Worm (Caenorhabditis elegans) whole organism, young adult: Measurements from ENCODE around the gene par-2.
A peak's percentile ranks its signal among the peaks of the same experiment; 100 is the strongest.

ENCODE experiments used
- B0019.2 ChIP-seq: fragments of 200-800 bp; sonication (Bioruptor generic); conservative IDR thresholded peaks from 2 replicates; pipeline ENCODE4 v1.3.6; 2022; ENCODE audit warnings: missing genetic modification reagents, missing genetic modification characterization, missing compliant biosample characterization
- B0035.1 ChIP-seq: sonication (generic microtip); optimal IDR thresholded peaks from 2 replicates; lab custom pipeline; 2016; ENCODE audit warnings: missing genetic modification characterization, mild to moderate bottlenecking, missing compliant biosample characterization, missing genotype, missing genetic modification reagents
- B0336.3 ChIP-seq: fragments of 200-800 bp; sonication (Bioruptor generic); IDR thresholded peaks from 2 replicates; pipeline ENCODE4 v1.3.6; 2022; ENCODE audit warnings: missing genetic modification characterization, missing compliant biosample characterization
- F10E7.11 ChIP-seq: sonication (generic microtip); optimal IDR thresholded peaks from 2 replicates; lab custom pipeline; 2017; ENCODE audit warnings: mild to moderate bottlenecking, missing genetic modification characterization, moderate library complexity, missing compliant biosample characterization
- F33H1.4 ChIP-seq: fragments of 200-800 bp; sonication (Bioruptor generic); IDR thresholded peaks from 2 replicates; pipeline ENCODE4 v1.3.6; 2022; ENCODE audit warnings: missing genetic modification reagents, missing genetic modification characterization, missing compliant biosample characterization
- F55B11.4 ChIP-seq: sonication (generic microtip); optimal IDR thresholded peaks from 2 replicates; lab custom pipeline; 2016; ENCODE audit warnings: missing compliant biosample characterization, missing genetic modification characterization, borderline replicate concordance; ENCODE audit not compliant: insufficient read depth
- K11D2.4 ChIP-seq: fragments of 200-800 bp; sonication (Bioruptor generic); IDR thresholded peaks from 2 replicates; pipeline ENCODE4 v1.3.6; 2022; ENCODE audit warnings: missing genetic modification reagents, missing genetic modification characterization, missing compliant biosample characterization
- T26A5.8 ChIP-seq: sonication (generic microtip); optimal IDR thresholded peaks from 2 replicates; lab custom pipeline; 2016; ENCODE audit warnings: missing genetic modification characterization, missing compliant biosample characterization
- Y53G8AR.9 ChIP-seq: fragments of 200-800 bp; sonication (Bioruptor generic); conservative IDR thresholded peaks from 2 replicates; pipeline ENCODE4 v1.3.6; 2022; ENCODE audit warnings: missing genetic modification reagents, missing genetic modification characterization, missing compliant biosample characterization
- Y56A3A.18 ChIP-seq: fragments of 200-800 bp; sonication (Bioruptor generic); IDR thresholded peaks from 2 replicates; pipeline ENCODE4 v1.3.6; 2022; ENCODE audit warnings: missing genetic modification reagents, missing genetic modification characterization, missing compliant biosample characterization
- ama-1 ChIP-seq, 3 experiments: fragments of 150-350 bp in 1 of 3; sonication (generic microtip) in 2 of 3; optimal IDR thresholded peaks; 2 replicates each; lab custom pipeline; 2014 to 2018; ENCODE audit warnings: missing biosample characterization in 2 of 3, missing genetic modification characterization in 2 of 3, missing genetic modification reagents in 2 of 3
- aptf-2 ChIP-seq: fragments of 200-800 bp; sonication (Bioruptor generic); conservative IDR thresholded peaks from 2 replicates; pipeline ENCODE4 v1.3.6; 2022; ENCODE audit warnings: missing genetic modification reagents, missing genetic modification characterization, missing compliant biosample characterization
- atf-7 ChIP-seq: sonication (generic microtip); optimal IDR thresholded peaks from 2 replicates; lab custom pipeline; 2017; ENCODE audit warnings: mild to moderate bottlenecking, missing genetic modification characterization, missing compliant biosample characterization
- attf-5 ChIP-seq: fragments of 200-800 bp; sonication (Bioruptor generic); optimal IDR thresholded peaks from 2 replicates; lab custom pipeline; 2018; ENCODE audit warnings: mild to moderate bottlenecking, missing genetic modification characterization, missing compliant biosample characterization
- cebp-1 ChIP-seq, 2 experiments: fragments of 200-800 bp in 1 of 2; sonication (Bioruptor generic) in 1 of 2; sonication (generic microtip) in 1 of 2; IDR thresholded peaks in 1 of 2; optimal IDR thresholded peaks in 1 of 2; 2 replicates each; pipeline versions ENCODE4 v1.3.6 to Lab custom; 2017 to 2022; ENCODE audit warnings: missing compliant biosample characterization in 2 of 2, missing genetic modification characterization in 2 of 2, mild to moderate bottlenecking in 1 of 2, missing genetic modification reagents in 1 of 2, moderate library complexity in 1 of 2
- ceh-100 ChIP-seq: fragments of 200-800 bp; sonication (Bioruptor generic); IDR thresholded peaks from 2 replicates; pipeline ENCODE4 v1.3.6; 2022; ENCODE audit warnings: missing genetic modification reagents, missing genetic modification characterization, missing compliant biosample characterization
- ceh-27 ChIP-seq: fragments of 200-800 bp; sonication (Bioruptor generic); optimal IDR thresholded peaks from 2 replicates; lab custom pipeline; 2018; ENCODE audit warnings: mild to moderate bottlenecking, missing genetic modification characterization, moderate library complexity, missing compliant biosample characterization
- dpl-1 ChIP-seq: fragments of 150-350 bp; optimal IDR thresholded peaks from 2 replicates; lab custom pipeline; 2014; ENCODE audit warnings: missing biosample characterization, missing genetic modification reagents, missing genetic modification characterization
- egl-44 ChIP-seq: fragments of 200-800 bp; sonication (Bioruptor generic); IDR thresholded peaks from 2 replicates; pipeline ENCODE4 v1.3.6; 2022; ENCODE audit warnings: missing genetic modification reagents, missing genetic modification characterization, missing compliant biosample characterization
- egrh-3 ChIP-seq: fragments of 200-800 bp; sonication (Bioruptor generic); IDR thresholded peaks from 2 replicates; pipeline ENCODE4 v1.3.6; 2022; ENCODE audit warnings: missing genetic modification reagents, missing genetic modification characterization, missing compliant biosample characterization
- ekl-4 ChIP-seq: fragments of 200-800 bp; sonication (Bioruptor generic); IDR thresholded peaks from 2 replicates; pipeline ENCODE4 v1.3.6; 2022; ENCODE audit warnings: missing genetic modification reagents, missing genetic modification characterization, missing compliant biosample characterization
- him-1 ChIP-seq: sonication (generic microtip); optimal IDR thresholded peaks from 2 replicates; lab custom pipeline; 2016; ENCODE audit warnings: missing genotype, missing genetic modification reagents, missing genetic modification characterization, missing compliant biosample characterization
- hlh-12 ChIP-seq: sonication (generic microtip); optimal IDR thresholded peaks from 2 replicates; lab custom pipeline; 2016; ENCODE audit warnings: missing genetic modification characterization, missing compliant biosample characterization
- let-526 ChIP-seq: fragments of 200-800 bp; sonication (Bioruptor generic); IDR thresholded peaks from 2 replicates; pipeline ENCODE4 v1.3.6; 2022; ENCODE audit warnings: missing genetic modification reagents, missing genetic modification characterization, missing compliant biosample characterization
- let-607 ChIP-seq, 2 experiments: fragments of 200-800 bp in 1 of 2; sonication (Bioruptor generic) in 1 of 2; sonication (generic microtip) in 1 of 2; optimal IDR thresholded peaks; 2 replicates each; lab custom pipeline; 2016 to 2018; ENCODE audit warnings: mild to moderate bottlenecking in 2 of 2, missing compliant biosample characterization in 2 of 2, missing genetic modification characterization in 2 of 2, moderate library complexity in 2 of 2, missing genotype in 1 of 2
- lsl-1 ChIP-seq: fragments of 200-800 bp; sonication (Bioruptor generic); optimal IDR thresholded peaks from 2 replicates; lab custom pipeline; 2018; ENCODE audit warnings: mild to moderate bottlenecking, missing genetic modification characterization, moderate library complexity, missing compliant biosample characterization
- madf-10 ChIP-seq: sonication (generic microtip); optimal IDR thresholded peaks from 2 replicates; lab custom pipeline; 2016; ENCODE audit warnings: mild to moderate bottlenecking, missing genetic modification characterization, missing compliant biosample characterization
- madf-6 ChIP-seq: fragments of 200-800 bp; sonication (Bioruptor generic); IDR thresholded peaks from 2 replicates; pipeline ENCODE4 v1.3.6; 2022; ENCODE audit warnings: missing genetic modification reagents, missing genetic modification characterization, missing compliant biosample characterization
- mxl-1 ChIP-seq: sonication (generic microtip); optimal IDR thresholded peaks from 2 replicates; lab custom pipeline; 2016; ENCODE audit warnings: missing genetic modification characterization, missing compliant biosample characterization
- nfyb-1 ChIP-seq: fragments of 200-800 bp; sonication (Bioruptor generic); IDR thresholded peaks from 2 replicates; pipeline ENCODE4 v1.3.6; 2022; ENCODE audit warnings: missing genetic modification reagents, missing genetic modification characterization, missing compliant biosample characterization
- nhr-90 ChIP-seq: sonication (generic microtip); optimal IDR thresholded peaks from 2 replicates; lab custom pipeline; 2016; ENCODE audit warnings: missing genotype, mild to moderate bottlenecking, missing genetic modification characterization, missing compliant biosample characterization
- rcor-1 ChIP-seq: fragments of 200-800 bp; sonication (Bioruptor generic); IDR thresholded peaks from 2 replicates; pipeline ENCODE4 v1.3.6; 2022; ENCODE audit warnings: missing genetic modification reagents, missing genetic modification characterization, missing compliant biosample characterization
- repo-1 ChIP-seq: sonication (generic microtip); optimal IDR thresholded peaks from 2 replicates; lab custom pipeline; 2017; ENCODE audit warnings: mild to moderate bottlenecking, missing genetic modification characterization, missing compliant biosample characterization
- sea-2 ChIP-seq: fragments of 200-800 bp; sonication (Bioruptor generic); IDR thresholded peaks from 2 replicates; pipeline ENCODE4 v1.3.6; 2022; ENCODE audit warnings: missing genetic modification characterization, missing compliant biosample characterization
- snpc-1.1 ChIP-seq: sonication (generic microtip); optimal IDR thresholded peaks from 2 replicates; lab custom pipeline; 2017; ENCODE audit warnings: missing genetic modification characterization, mild to moderate bottlenecking, missing compliant biosample characterization, antibody characterized with exemption, moderate library complexity, missing genotype, missing genetic modification reagents; ENCODE audit not compliant: insufficient read depth
- snpc-1.3 ChIP-seq: sonication (generic microtip); optimal IDR thresholded peaks from 2 replicates; lab custom pipeline; 2017; ENCODE audit warnings: missing genetic modification characterization, mild to moderate bottlenecking, missing compliant biosample characterization, antibody characterized with exemption, moderate library complexity, missing genotype, missing genetic modification reagents; ENCODE audit not compliant: insufficient read depth
- snpc-3.4 ChIP-seq: sonication (generic microtip); optimal IDR thresholded peaks from 2 replicates; lab custom pipeline; 2017; ENCODE audit warnings: missing genetic modification characterization, mild to moderate bottlenecking, missing compliant biosample characterization, antibody characterized with exemption, moderate library complexity, missing genotype, missing genetic modification reagents
- snpc-4 ChIP-seq, 5 experiments: fragments of 150-350 bp in 1 of 5; sonication (generic microtip) in 4 of 5; optimal IDR thresholded peaks; 2 replicates each; lab custom pipeline; 2014 to 2018; ENCODE audit warnings: missing genetic modification characterization in 5 of 5, missing biosample characterization in 3 of 5, antibody characterized with exemption in 2 of 5, mild to moderate bottlenecking in 2 of 5, missing compliant biosample characterization in 2 of 5, missing genotype in 2 of 5, moderate library complexity in 2 of 5, missing genetic modification reagents in 1 of 5
- somi-1 ChIP-seq: fragments of 200-800 bp; sonication (Bioruptor generic); optimal IDR thresholded peaks from 2 replicates; lab custom pipeline; 2018; ENCODE audit warnings: mild to moderate bottlenecking, missing genetic modification characterization, missing compliant biosample characterization
- tbp1 ChIP-seq: fragments of 200-800 bp; sonication (Bioruptor generic); optimal IDR thresholded peaks from 2 replicates; lab custom pipeline; 2018; ENCODE audit warnings: mild to moderate bottlenecking, missing genetic modification characterization, missing compliant biosample characterization
- tlf-1 ChIP-seq: fragments of 200-800 bp; sonication (Bioruptor generic); optimal IDR thresholded peaks from 2 replicates; lab custom pipeline; 2018; ENCODE audit warnings: mild to moderate bottlenecking, missing genetic modification characterization, missing compliant biosample characterization
- unc-130 ChIP-seq: sonication (generic microtip); optimal IDR thresholded peaks from 2 replicates; lab custom pipeline; 2016; ENCODE audit warnings: missing genetic modification reagents, missing genetic modification characterization, missing compliant biosample characterization
- xnd-1 ChIP-seq: sonication (generic microtip); optimal IDR thresholded peaks from 2 replicates; lab custom pipeline; 2016; ENCODE audit warnings: missing genotype, missing genetic modification reagents, missing genetic modification characterization, missing compliant biosample characterization
- ztf-22 ChIP-seq: fragments of 200-800 bp; sonication (Bioruptor generic); optimal IDR thresholded peaks from 2 replicates; lab custom pipeline; 2018; ENCODE audit warnings: mild to moderate bottlenecking, missing genetic modification characterization, moderate library complexity, missing compliant biosample characterization
- ztf-28 ChIP-seq: fragments of 200-800 bp; sonication (Bioruptor generic); IDR thresholded peaks from 2 replicates; pipeline ENCODE4 v1.3.6; 2022; ENCODE audit warnings: missing genetic modification reagents, missing genetic modification characterization, missing compliant biosample characterization
- ztf-3 ChIP-seq: fragments of 200-800 bp; sonication (Bioruptor generic); optimal IDR thresholded peaks from 2 replicates; lab custom pipeline; 2018; ENCODE audit warnings: mild to moderate bottlenecking, missing genetic modification characterization, missing compliant biosample characterization

Gene par-2

DNA sequence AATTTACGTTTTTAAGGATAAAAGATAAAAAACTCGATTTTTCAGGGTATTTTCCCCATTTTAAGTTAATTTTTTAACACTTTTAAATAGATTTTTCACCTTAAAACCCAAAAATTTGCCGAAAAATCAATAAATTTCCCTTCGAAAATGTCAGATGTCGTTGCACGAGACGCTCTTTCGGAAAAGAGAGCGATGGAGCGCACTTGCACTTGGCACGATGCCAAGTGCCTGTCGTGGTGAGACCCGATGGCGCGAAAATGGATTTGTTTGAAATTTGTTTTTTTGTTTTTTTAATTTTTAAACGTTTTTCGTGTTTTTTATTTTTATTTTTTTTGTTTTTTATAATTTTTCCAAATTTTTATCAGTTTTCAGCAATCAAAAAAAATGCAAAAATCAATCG is 665 bp upstream of the par-2 start, which contains the start of the genes rab-18 and kbp-4:
TSS of gene rab-18 (minus strand) at position 240 of the 400 bp plus-strand sequence.
TSS of gene kbp-4 (plus strand) at position 366 of the 400 bp plus-strand sequence.
- TF ChIP-seq madf-10 (tag; lab: Kevin White, UChicago) (peak; percentile 63), repo-1 (tag; lab: Kevin White, UChicago) (peak; percentile 48), snpc-1.3 (tag; lab: Kevin White, UChicago) (peak; percentile 90), Y53G8AR.9 (GFP tag; lab: Robert Waterston, UW) (peak; percentile 78; the same call in 1 of the 2 replicates), xnd-1 (tag; lab: Kevin White, UChicago) (peak; percentile 68), snpc-3.4 (peak; percentile 92), aptf-2 (GFP tag; lab: Robert Waterston, UW) (no peak), nfyb-1 (GFP tag; lab: Robert Waterston, UW) (peak; percentile 88), hlh-12 (tag; lab: Kevin White, UChicago) (no peak), madf-6 (GFP tag; lab: Robert Waterston, UW) (peak; percentile 94), somi-1 (GFP tag; lab: Kevin White, UChicago) (no peak), let-607 (tag; optimal IDR thresholded peaks at IDR 0.05; lab: Kevin White, UChicago) (peak in 1 of 2 experiments; percentile 77), mxl-1 (tag; lab: Kevin White, UChicago) (no peak), atf-7 (tag; lab: Kevin White, UChicago) (peak; percentile 63), egl-44 (GFP tag; lab: Robert Waterston, UW) (peak; percentile 69; the same call in 1 of the 2 replicates), unc-130 (GFP tag; lab: Kevin White, UChicago) (peak; percentile 60), tlf-1 (GFP tag; lab: Kevin White, UChicago) (peak; percentile 93), Y56A3A.18 (GFP tag; lab: Robert Waterston, UW) (no peak), ztf-3 (no peak), egrh-3 (GFP tag; lab: Robert Waterston, UW) (peak; percentile 62), snpc-1.1 (tag; lab: Kevin White, UChicago) (peak; percentile 67), K11D2.4 (GFP tag; lab: Robert Waterston, UW) (peak; percentile 87), let-526 (0 out of 2 replicates have a peak, but pooled peaks have one; percentile 62), B0336.3 (GFP tag; lab: Robert Waterston, UW) (peak; percentile 81), attf-5 (GFP tag; lab: Kevin White, UChicago) (peak; percentile 97), rcor-1 (GFP tag; lab: Robert Waterston, UW) (peak; percentile 90), lsl-1 (GFP tag; lab: Kevin White, UChicago) (peak; percentile 78), ztf-22 (GFP tag; lab: Kevin White, UChicago) (no peak), B0019.2 (GFP tag; lab: Robert Waterston, UW) (peak; percentile 81), ama-1 (optimal IDR thresholded peaks at IDR 0.05; lab: Kevin White, UChicago) (no peak), ama-1 (GFP tag; optimal IDR thresholded peaks at IDR 0.05; lab: Kevin White, UChicago) (no peak), ztf-28 (GFP tag; lab: Robert Waterston, UW) (0 out of 2 replicates have a peak, but pooled peaks have one; percentile 65), ceh-100 (GFP tag; lab: Robert Waterston, UW) (peak; percentile 65), F10E7.11 (tag; lab: Kevin White, UChicago) (no peak), ekl-4 (GFP tag; lab: Robert Waterston, UW) (peak; percentile 94), sea-2 (no peak), ceh-27 (GFP tag; lab: Kevin White, UChicago) (peak; percentile 85), cebp-1 (GFP tag; IDR thresholded peaks at IDR 0.05; lab: Robert Waterston, UW) (0 out of 2 replicates have a peak, but pooled peaks have one; percentile 33), cebp-1 (tag; optimal IDR thresholded peaks at IDR 0.05; lab: Kevin White, UChicago) (peak; percentile 87), dpl-1 (GFP tag; lab: Kevin White, UChicago) (peak; percentile 94), B0035.1 (tag; lab: Kevin White, UChicago) (no peak), F33H1.4 (GFP tag; lab: Robert Waterston, UW) (peak; percentile 99), nhr-90 (peak; percentile 13), him-1 (no peak), T26A5.8 (no peak), snpc-4 (GFP tag; optimal IDR thresholded peaks at IDR 0.05; lab: Kevin White, UChicago) (peak; percentile 45), snpc-4 (tag; optimal IDR thresholded peaks at IDR 0.05; lab: Kevin White, UChicago) (peak; percentile 65 to 81 (median 78)), F55B11.4 (no peak), tbp1 (GFP tag; lab: Kevin White, UChicago) (peak; percentile 74)
